Fruit fly (Drosophila melanogaster): ENCODE data around the gene sloth1.
A peak's percentile ranks its signal among the peaks of the same experiment; 100 is the strongest.

DNA sequence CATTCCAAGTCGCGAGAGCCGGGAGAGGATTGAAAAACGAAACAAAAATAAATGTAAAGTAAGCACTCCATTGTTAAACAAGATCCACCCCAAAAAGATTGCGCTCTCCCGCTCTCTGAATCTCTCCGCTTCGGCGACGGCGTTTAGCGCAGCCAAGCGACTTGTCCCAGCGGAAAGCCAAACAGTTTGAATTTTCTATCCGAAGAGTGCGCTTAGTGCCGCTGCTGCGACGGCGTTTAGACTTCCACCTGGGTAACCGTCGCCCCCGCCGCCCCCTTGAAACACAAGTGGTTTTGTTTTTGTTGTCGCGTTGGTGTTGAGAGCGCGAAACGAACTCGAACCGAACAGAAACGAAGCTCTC is 12.7 kb upstream of the sloth1 start, which contains the start of gene Inx2:
- no peak for TF ChIP-seq CG10631 (GFP tag; optimal IDR thresholded peaks at IDR 0.05)
- no peak for TF ChIP-seq CG16779 (tag; optimal IDR thresholded peaks at IDR 0.05)
- peak; percentile 65 for TF ChIP-seq vri (GFP tag; optimal IDR thresholded peaks at IDR 0.05)
- peak; percentile 25 to 29 for TF ChIP-seq ss (GFP tag; optimal IDR thresholded peaks at IDR 0.05)
- TF ChIP-seq svp (GFP tag) = peak; percentile 59
- TF ChIP-seq CG6276 (GFP tag; optimal IDR thresholded peaks at IDR 0.05) = peak; percentile 5
- no peak for TF ChIP-seq Sox15 (GFP tag; optimal IDR thresholded peaks at IDR 0.05)
- no peak for TF ChIP-seq Hr38 (GFP tag; optimal IDR thresholded peaks at IDR 0.05)
- peak; percentile 13 for TF ChIP-seq CG3919 (GFP tag; optimal IDR thresholded peaks at IDR 0.05)
- TF ChIP-seq acj6 (GFP tag; optimal IDR thresholded peaks at IDR 0.05) = no peak
